Worm (Caenorhabditis elegans) whole organism, L1 larva: ENCODE data around the gene ben-1.

Experiments
- aly-2 ChIP-seq: fragments of 150-350 bp; optimal IDR thresholded peaks from 2 replicates; lab custom pipeline; 2014; ENCODE audit warnings: missing biosample characterization, missing genetic modification characterization
- egl-13 ChIP-seq: sonication (generic microtip); optimal IDR thresholded peaks from 2 replicates; lab custom pipeline; 2016; ENCODE audit warnings: missing genotype, missing genetic modification reagents, missing genetic modification characterization, missing compliant biosample characterization
- nhr-77 ChIP-seq: fragments of 150-350 bp; optimal IDR thresholded peaks from 2 replicates; lab custom pipeline; 2014; ENCODE audit warnings: missing biosample characterization, missing genetic modification characterization
- pag-3 ChIP-seq: sonication (generic microtip); optimal IDR thresholded peaks from 2 replicates; lab custom pipeline; 2017; ENCODE audit warnings: missing genetic modification characterization, mild to moderate bottlenecking, missing compliant biosample characterization, antibody characterized with exemption, borderline replicate concordance; ENCODE audit not compliant: insufficient read depth
- ztf-11 ChIP-seq, 2 experiments: sonication (generic microtip); optimal IDR thresholded peaks; 2 replicates each; lab custom pipeline; 2016 to 2017; ENCODE audit warnings: missing genetic modification characterization in 2 of 2, missing biosample characterization in 1 of 2, missing compliant biosample characterization in 1 of 2

ce11 chrIII:3503286-3503685 lies 38.2 kb downstream of the ben-1 start, which contains the start of gene rpl-16:
- TF ChIP-seq egl-13 (tag; lab: Kevin White, UChicago) (no peak), nhr-77 (no peak), ztf-11 (tag; optimal IDR thresholded peaks at IDR 0.05; lab: Kevin White, UChicago) (no peak), aly-2 (tag; lab: Kevin White, UChicago) (no peak), pag-3 (tag; lab: Kevin White, UChicago) (no peak)
